Fruit fly (Drosophila melanogaster): ENCODE results near the gene iPLA2-VIA.

DNA sequence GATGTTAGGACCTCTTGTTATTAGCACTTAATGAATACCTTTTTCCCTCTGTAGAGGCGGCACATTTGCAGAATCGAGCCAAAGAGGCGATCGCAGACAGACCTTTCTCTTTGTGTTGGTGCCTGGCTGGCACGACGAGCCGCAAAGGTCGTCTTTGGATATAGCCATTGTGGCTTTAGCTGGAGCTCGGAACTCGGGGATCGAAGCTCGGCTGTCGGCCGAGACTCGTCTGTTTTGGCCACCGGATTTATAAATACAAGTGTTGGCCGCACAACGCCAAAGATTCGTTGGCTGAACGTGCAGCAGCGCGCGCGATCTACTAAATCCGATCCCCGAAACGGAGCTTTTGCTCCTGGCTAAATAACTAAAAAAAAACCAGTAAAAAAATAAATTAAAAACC lies 14.5 kb upstream of the iPLA2-VIA start, which contains the start of gene CG34382:
- no peak for TF ChIP-seq CG7045 (GFP tag; optimal IDR thresholded peaks at IDR 0.05)
- no peak for TF ChIP-seq ovo (GFP tag; optimal IDR thresholded peaks at IDR 0.05)
- no peak for TF ChIP-seq Mnt (GFP tag; optimal IDR thresholded peaks at IDR 0.05)
- TF ChIP-seq pad (GFP tag; optimal IDR thresholded peaks at IDR 0.05): no peak
- no peak for TF ChIP-seq CG5204 (GFP tag; optimal IDR thresholded peaks at IDR 0.05)

All from whole organism, adult.